Worm (Caenorhabditis elegans): ENCODE measurements around the gene T26H5.9.
A peak's percentile ranks its signal among the peaks of the same experiment; 100 is the strongest.

DNA sequence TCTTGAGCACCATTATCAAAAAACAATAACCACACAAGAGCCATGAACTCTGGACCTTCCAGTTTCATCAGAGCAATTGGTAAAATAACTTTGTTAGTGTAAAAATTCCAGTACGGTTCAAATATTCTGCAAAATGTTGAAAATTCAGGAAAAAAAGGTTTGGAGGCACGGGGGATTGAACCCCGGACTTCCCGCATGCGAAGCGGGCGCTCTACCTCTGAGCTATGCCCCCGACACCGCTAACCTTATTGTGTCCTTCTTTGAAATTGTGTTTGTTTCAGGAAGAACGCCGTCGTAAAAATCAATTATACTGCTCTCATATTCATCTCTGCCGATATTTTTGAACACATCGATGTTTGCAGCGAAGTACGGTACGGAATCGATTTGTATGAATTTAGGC, 35.1 kb downstream of the T26H5.9 start:
- no peak for TF ChIP-seq ref-1 (GFP tag; conservative IDR thresholded peaks at IDR 0.05)
- TF ChIP-seq flt-1 (GFP tag; IDR thresholded peaks at IDR 0.05): 0 out of 2 replicates have a peak, but pooled peaks have one; percentile 28
- TF ChIP-seq ztf-23 (GFP tag; IDR thresholded peaks at IDR 0.05): no peak
- no peak for TF ChIP-seq tab-1 (GFP tag; IDR thresholded peaks at IDR 0.05)
- no peak for TF ChIP-seq med-1 (GFP tag; optimal IDR thresholded peaks at IDR 0.05; ENCODE audit: insufficient read depth)
- TF ChIP-seq klf-2 (GFP tag; conservative IDR thresholded peaks at IDR 0.05): no peak
